Worm (Caenorhabditis elegans) whole organism, L4/young adult: ENCODE data around the gene efk-1.

Source experiments
- W03F9.2 ChIP-seq: fragments of 150-350 bp; optimal IDR thresholded peaks from 2 replicates; lab custom pipeline; 2014; ENCODE audit warnings: missing biosample characterization, missing genetic modification characterization
- dao-5 ChIP-seq: sonication (generic microtip); optimal IDR thresholded peaks from 2 replicates; lab custom pipeline; 2016; ENCODE audit warnings: missing genotype, missing genetic modification characterization, moderate library complexity, missing compliant biosample characterization
- him-1 ChIP-seq: sonication (generic microtip); optimal IDR thresholded peaks from 2 replicates; lab custom pipeline; 2016; ENCODE audit warnings: missing genotype, missing genetic modification reagents, missing genetic modification characterization, missing compliant biosample characterization

Gene efk-1

DNA sequence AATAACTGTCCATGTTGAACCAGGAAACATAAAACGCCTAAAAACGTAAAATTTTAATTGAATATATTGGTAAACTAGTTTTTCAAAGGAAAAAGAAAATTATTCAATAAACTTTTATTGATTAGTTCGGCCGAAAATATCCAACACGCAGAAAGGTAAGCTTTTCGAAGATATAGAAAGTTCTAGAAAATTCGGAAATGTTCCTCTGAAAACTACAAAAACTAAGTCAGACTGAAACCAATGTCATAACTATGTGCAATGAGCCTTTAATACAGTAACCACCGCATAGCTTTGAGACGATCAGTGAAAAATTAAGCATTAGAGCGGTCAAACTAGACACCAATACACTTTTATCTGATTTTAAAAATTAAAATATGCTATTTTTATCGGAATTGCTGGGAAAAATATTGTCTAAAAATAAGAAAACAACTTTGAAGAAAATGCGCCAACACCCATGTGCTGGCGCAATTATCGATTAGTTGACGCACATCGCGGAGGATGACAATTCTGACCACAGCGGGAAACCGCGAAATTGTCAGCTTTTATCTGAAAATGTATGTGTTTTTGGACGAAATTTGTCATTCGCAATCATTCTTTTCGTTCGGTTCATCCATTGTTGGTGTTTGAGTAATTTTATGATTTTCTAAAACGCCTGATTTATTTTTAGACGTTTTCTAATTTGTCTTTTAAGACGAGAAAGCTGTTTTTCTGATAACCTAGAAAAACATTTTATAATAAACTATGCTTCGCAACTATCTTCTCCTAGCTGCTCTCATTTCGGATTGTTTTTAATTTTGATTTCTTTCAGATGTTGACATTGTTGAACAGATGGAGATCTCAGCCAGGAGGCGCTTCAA lies 30.3 kb upstream of the efk-1 start, which contains the start of the genes C23G10.7 and rpn-2:
Gene C23G10.7 (minus strand): TSS at position 37 of the 857 bp plus-strand sequence.
Gene rpn-2 (plus strand): TSS at position 807 of the 857 bp plus-strand sequence.
- peak; percentile 78 for TF ChIP-seq W03F9.2 (tag; lab: Kevin White, UChicago)
- no peak for TF ChIP-seq him-1
- no peak for TF ChIP-seq dao-5 (tag; lab: Kevin White, UChicago)

DNA sequence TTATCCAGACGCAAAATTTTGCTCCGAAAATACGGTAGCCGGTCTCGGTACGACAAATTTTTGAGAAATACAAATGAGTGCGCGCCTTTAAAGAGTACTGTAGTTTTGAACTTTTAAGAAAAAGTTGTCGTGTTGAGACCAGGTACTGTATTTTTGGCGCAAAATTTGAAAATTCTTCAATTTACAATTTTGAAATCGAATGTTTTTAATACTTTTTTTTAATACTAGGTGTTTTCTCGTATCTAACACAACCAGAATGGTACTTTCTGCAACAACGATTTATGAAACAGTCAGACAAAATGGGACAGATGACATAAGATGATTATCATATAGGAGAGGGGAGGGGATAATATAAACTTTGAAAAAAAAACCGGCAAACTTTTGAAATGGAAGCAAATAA lies 27.4 kb upstream of the efk-1 start:
- TF ChIP-seq W03F9.2 (tag; lab: Kevin White, UChicago) (no peak), him-1 (no peak), dao-5 (tag; lab: Kevin White, UChicago) (no peak)

DNA sequence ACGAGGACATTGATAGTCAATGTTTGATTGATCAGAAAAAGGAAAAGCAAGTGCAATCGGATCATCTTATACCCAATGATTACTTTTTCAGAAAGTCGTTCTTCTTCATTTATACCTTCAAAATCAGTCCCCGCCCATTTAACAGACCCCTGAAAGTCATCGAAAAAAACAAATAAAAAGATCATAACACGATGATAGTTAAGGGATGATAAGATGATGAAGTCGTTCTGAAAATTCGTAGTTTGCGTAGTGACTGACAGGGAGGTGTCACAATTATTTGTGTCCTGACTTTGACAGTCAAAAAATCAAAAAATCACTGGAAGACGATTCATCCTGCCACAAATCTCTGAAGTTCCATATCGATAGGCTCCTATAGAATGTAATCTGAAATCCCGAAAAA lies 26.1 kb upstream of the efk-1 start, which contains the start of gene ugt-66:
Gene ugt-66 (minus strand): TSS at position 101 of the 400 bp plus-strand sequence.
- no peak for TF ChIP-seq him-1
- TF ChIP-seq dao-5 (tag; lab: Kevin White, UChicago): no peak
- no peak for TF ChIP-seq W03F9.2 (tag; lab: Kevin White, UChicago)

DNA sequence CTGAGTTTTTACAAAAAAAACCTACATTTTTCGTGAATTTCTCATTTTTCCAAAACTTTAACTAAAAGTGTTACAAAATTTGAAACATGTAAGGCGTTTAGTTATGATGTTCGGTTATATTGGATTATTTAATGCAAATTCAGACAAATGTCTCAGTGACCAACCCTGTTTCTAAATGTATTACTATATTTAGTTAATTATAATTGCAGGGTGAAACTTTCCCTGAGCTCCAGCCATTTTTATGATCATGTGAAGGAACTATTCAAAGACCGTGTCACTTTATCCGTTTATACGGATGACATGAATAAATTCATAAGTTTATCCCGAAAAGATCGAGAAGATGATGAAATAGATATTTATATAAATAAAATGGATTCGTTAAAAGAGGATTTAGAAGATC lies 22.5 kb upstream of the efk-1 start, which contains the start of gene C23G10.5:
Gene C23G10.5 (plus strand): TSS at position 301 of the 400 bp plus-strand sequence.
- TF ChIP-seq W03F9.2 (tag; lab: Kevin White, UChicago): no peak
- no peak for TF ChIP-seq him-1
- TF ChIP-seq dao-5 (tag; lab: Kevin White, UChicago): no peak

DNA sequence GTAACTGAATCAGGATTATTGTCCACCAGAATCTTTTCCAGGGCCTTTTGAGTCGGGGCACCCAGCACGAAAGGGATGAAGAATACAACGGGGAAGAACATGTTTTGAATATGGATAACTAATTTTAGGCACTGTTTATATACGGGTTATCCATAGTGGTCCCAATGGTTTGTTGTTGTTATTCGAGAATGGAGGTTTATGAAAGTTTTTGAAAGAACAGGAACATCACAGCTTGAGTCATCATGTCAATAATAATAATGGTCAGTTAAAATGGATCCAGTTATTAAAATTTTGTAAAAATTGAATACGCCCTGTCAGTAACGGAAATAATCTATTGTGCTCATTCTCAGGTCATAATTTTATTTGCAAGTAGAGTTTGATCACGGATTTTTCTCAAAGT lies 14.8 kb upstream of the efk-1 start, which contains the start of gene nas-28:
Gene nas-28 (minus strand): TSS at position 101 of the 400 bp plus-strand sequence.
- TF ChIP-seq him-1 (no peak), dao-5 (tag; lab: Kevin White, UChicago) (no peak), W03F9.2 (tag; lab: Kevin White, UChicago) (no peak)

DNA sequence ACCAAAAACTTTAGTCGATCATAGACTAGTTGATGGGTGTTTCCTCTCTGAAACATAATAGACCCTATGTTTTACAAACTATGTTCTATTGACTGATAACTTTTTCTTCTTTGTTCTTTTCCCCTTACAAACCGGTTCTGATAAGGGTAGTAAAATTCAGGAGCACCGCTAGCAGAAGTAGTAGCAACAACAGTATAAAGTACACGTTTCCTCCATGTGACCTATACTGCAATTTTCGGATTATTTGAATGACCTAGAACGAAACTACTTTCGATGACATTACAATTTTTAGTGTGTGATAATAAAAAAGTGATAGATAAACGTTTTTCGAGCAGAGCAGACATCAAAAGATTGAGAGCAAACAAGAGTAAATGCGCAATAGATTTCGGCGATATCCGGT lies 11.9 kb upstream of the efk-1 start:
- TF ChIP-seq dao-5 (tag; lab: Kevin White, UChicago) (no peak), him-1 (no peak), W03F9.2 (tag; lab: Kevin White, UChicago) (no peak)

DNA sequence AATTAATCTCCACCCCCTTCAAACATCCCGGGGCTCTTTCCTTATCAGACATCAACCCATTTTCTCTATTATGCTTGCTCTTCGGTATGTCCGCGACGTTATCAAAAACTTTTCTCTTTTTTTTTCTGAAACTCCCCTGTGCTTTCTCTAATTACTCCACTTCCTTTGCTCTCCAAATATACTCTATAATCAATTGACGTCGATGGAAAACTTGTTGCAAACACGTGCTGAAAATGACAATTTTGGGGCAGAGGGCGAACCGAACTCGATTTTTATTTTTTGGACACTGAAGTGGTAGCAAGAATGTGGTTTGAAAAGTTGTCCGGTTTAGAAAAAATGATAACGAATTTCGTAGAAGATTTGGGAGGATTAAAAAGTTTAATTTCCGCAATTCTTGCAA lies 10.7 kb upstream of the efk-1 start:
- TF ChIP-seq W03F9.2 (tag; lab: Kevin White, UChicago) (no peak), dao-5 (tag; lab: Kevin White, UChicago) (no peak), him-1 (no peak)

DNA sequence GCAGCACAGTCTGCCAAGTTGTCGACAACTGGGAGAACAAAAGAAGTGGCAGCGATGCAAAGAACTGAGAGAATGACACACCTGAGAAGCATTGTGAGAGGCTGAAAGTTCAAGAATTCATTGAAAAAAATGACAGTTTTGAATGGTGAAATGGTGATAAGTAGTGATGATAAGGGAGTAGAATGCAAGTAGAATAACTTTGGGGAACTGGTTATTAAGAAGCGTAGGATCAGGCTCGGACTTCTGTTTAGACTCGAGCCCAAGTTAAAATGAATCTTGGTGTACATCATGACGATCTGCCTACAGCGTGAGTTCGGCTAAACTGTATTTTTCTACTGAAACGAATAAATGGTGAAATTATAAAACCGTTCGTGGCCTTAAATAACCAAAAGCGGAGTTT lies 10.2 kb upstream of the efk-1 start, which contains the start of gene F42A10.7:
Gene F42A10.7 (minus strand): TSS at position 101 of the 400 bp plus-strand sequence.
- TF ChIP-seq W03F9.2 (tag; lab: Kevin White, UChicago): no peak
- no peak for TF ChIP-seq him-1
- TF ChIP-seq dao-5 (tag; lab: Kevin White, UChicago): no peak

DNA sequence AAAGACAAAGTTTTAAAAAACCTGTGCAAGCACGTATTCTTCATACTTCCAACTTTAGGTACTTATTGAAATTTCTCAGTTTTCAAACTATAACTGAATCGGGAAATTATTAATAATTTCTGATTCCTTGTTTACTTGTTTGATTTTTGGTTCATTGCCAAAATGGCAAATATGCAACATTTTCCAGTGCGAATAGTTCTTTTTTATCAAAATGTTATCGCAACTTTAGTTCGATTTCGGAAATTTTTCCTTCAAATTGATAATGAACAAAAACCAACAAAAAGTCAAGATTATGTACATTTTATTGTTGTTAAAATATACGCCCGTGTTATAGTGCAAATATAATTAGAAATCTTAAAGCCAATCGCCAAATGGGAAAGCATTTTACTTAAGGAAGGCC lies 9.3 kb upstream of the efk-1 start:
- no peak for TF ChIP-seq dao-5 (tag; lab: Kevin White, UChicago)
- TF ChIP-seq him-1: no peak
- no peak for TF ChIP-seq W03F9.2 (tag; lab: Kevin White, UChicago)

DNA sequence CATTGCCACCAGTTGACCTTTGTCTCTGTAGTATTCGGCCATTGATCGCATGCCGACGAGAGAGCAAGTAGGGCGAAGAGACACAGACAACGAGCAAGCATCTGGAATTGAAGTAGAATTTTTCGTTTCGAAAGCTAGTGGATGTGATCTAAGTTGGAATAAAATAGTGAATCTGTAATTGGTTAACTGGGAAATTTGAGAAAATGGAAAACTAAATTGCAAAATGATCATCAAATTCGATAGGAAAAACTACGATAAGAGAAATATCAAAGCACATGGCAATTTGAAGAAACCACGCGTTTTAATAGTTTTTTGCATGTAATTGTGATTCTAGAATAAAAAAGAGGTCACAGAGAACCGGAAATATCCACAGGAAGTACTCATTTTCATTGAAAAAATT lies 8.4 kb upstream of the efk-1 start, which contains the start of gene F42A10.6:
Gene F42A10.6 (minus strand): TSS at position 101 of the 400 bp plus-strand sequence.
- TF ChIP-seq dao-5 (tag; lab: Kevin White, UChicago): no peak
- no peak for TF ChIP-seq W03F9.2 (tag; lab: Kevin White, UChicago)
- TF ChIP-seq him-1: no peak

DNA sequence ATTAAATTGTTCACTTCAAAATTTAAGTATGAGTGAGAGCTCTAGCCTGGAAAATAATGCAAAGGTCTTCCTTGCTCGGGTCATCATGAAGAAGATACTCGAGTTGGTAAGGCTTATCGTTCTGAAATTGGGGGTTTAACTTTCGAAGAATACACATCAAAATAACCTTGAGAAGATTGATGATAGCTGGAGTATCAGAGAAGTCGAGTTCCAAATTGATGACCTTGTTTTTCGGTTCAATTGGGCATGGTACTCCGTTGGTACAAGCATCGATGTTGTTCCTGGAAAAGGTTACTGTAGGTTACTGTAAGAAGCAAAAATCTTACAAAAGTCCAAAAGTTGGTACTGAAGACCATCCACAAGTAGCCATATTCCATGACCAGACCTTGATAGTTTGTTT lies 7.8 kb upstream of the efk-1 start:
- no peak for TF ChIP-seq dao-5 (tag; lab: Kevin White, UChicago)
- TF ChIP-seq W03F9.2 (tag; lab: Kevin White, UChicago): no peak
- no peak for TF ChIP-seq him-1

DNA sequence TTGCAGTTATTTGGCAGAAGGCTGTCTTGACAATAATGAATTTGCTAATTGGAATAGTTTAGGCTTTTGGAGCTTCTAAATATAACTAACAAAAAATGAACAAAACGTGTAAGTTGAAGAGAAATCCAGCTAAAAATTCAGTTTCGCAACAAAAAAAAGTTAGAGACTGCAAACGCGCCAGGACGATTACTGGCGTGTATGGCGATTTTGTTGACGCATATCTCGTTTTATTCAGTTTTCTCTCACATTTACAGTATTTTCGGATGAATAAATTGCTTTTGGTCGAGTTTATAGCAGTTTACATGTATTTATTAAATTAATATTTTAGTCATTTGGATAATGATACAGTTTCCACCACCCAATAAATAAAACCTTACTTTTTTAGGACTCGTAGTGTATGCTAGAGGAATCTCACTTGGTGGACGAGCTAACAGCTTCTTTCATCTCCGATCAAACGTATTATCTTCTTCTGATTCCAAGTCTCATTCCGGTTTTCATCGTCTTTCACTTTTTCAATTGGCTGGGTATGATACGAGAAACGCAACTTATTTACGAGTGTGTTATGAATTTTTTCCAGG lies 4.8 kb upstream of the efk-1 start, which contains the start of the genes abcf-3 and F42A10.5:
Gene abcf-3 (plus strand): TSS at position 384 of the 578 bp plus-strand sequence.
Gene F42A10.5 (minus strand): TSS at position 458 of the 578 bp plus-strand sequence.
- TF ChIP-seq W03F9.2 (tag; lab: Kevin White, UChicago) (peak; percentile 90), him-1 (no peak), dao-5 (tag; lab: Kevin White, UChicago) (no peak)

DNA sequence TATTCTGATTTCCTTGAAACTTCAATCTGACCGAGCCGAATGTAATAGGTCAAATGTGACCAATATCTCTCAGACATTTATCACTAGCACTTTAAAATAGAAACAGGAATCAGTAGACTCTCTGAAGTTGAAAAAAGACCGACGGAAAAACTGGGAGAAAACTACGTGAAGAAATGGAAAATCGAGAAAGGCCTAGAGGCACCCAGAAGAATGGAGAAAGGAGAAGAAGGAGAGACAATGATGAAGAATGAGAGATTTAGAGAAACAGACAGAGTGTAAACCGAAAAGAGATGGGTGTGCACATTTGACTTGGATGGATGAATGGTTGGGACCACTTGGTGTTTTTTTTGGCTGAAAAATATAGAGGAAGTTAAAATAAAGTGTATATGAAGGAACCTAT lies 1.7 kb upstream of the efk-1 start:
- TF ChIP-seq him-1: no peak
- no peak for TF ChIP-seq dao-5 (tag; lab: Kevin White, UChicago)
- peak; percentile 37 for TF ChIP-seq W03F9.2 (tag; lab: Kevin White, UChicago)

DNA sequence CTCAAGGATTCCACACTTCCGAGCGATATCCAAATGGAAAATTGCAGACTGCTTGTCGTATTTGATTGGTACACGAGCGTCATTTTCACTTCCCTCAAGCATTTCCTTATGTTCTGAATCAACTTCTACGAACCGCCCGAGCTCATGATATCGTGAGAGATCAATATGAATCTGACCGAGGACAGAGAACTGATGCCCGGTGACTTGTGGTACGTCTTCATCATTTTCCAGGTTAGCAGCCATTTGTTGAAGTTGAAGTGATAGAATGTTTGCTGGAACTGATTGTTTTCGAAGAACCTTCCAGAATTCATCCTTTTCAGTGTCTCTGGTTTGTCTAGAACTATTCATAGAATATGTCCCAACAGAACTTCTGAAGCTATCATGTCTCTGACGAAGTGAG lies 1.7 kb downstream of the efk-1 start:
- no peak for TF ChIP-seq dao-5 (tag; lab: Kevin White, UChicago)
- TF ChIP-seq him-1: no peak
- no peak for TF ChIP-seq W03F9.2 (tag; lab: Kevin White, UChicago)
